Worm (Caenorhabditis elegans): Measurements from ENCODE around the gene cnb-1.

cnb-1 gene

ce11 chrV:11375150-11375792 lies at the start of gene cnb-1:
cnb-1 (plus strand) TSS chrV:11375742.
- TF ChIP-seq mep-1 (tag; optimal IDR thresholded peaks at IDR 0.05) (peak; percentile 20), mls-2 (tag; optimal IDR thresholded peaks at IDR 0.05) (peak; percentile 42), hlh-1 (tag; optimal IDR thresholded peaks at IDR 0.05) (peak; percentile 19), drap-1 (GFP tag; optimal IDR thresholded peaks at IDR 0.05) (no peak), lin-32 (GFP tag; optimal IDR thresholded peaks at IDR 0.05) (no peak), unc-120 (tag; optimal IDR thresholded peaks at IDR 0.05; ENCODE audit: poor library complexity, severe bottlenecking) (peak; percentile 78), ceh-39 (tag; optimal IDR thresholded peaks at IDR 0.05) (no peak), ces-1 (GFP tag; optimal IDR thresholded peaks at IDR 0.05) (peak; percentile 81), unc-62 (GFP tag; optimal IDR thresholded peaks at IDR 0.05) (peak; percentile 63), M03D4.4 (tag; optimal IDR thresholded peaks at IDR 0.05) (no peak)

- peak; percentile 70 for TF ChIP-seq ces-1 (GFP tag; optimal IDR thresholded peaks at IDR 0.05)
- peak; percentile 88 for TF ChIP-seq lsy-2 (tag; optimal IDR thresholded peaks at IDR 0.05)
- TF ChIP-seq pha-4 (tag; optimal IDR thresholded peaks at IDR 0.05): peak; percentile 6
- TF ChIP-seq hlh-1 (tag; optimal IDR thresholded peaks at IDR 0.05): peak; percentile 22
- TF ChIP-seq snpc-4 (tag; optimal IDR thresholded peaks at IDR 0.05): no peak
- TF ChIP-seq mep-1 (tag; optimal IDR thresholded peaks at IDR 0.05): peak; percentile 34
- TF ChIP-seq lin-13 (tag; optimal IDR thresholded peaks at IDR 0.05): peak; percentile 6
- TF ChIP-seq unc-120 (tag; optimal IDR thresholded peaks at IDR 0.05; ENCODE audit: poor library complexity, severe bottlenecking): peak; percentile 12
- TF ChIP-seq lin-32 (GFP tag; optimal IDR thresholded peaks at IDR 0.05): no peak
Measured at ce11 chrV:11326914-11327367, 48.6 kb upstream of the cnb-1 start, which contains the start of gene tmed-10. tmed-10 (minus strand) TSS chrV:11326964.

- no peak for TF ChIP-seq ces-1 (GFP tag; optimal IDR thresholded peaks at IDR 0.05)
- no peak for TF ChIP-seq lsy-2 (tag; optimal IDR thresholded peaks at IDR 0.05)
- no peak for TF ChIP-seq blmp-1 (tag; optimal IDR thresholded peaks at IDR 0.05)
- no peak for TF ChIP-seq elt-1 (tag; optimal IDR thresholded peaks at IDR 0.05; ENCODE audit: borderline replicate concordance, insufficient read depth)
- no peak for TF ChIP-seq cnd-1 (tag; optimal IDR thresholded peaks at IDR 0.05)
- TF ChIP-seq sem-2 (GFP tag; optimal IDR thresholded peaks at IDR 0.05): no peak
- TF ChIP-seq snpc-4 (tag; optimal IDR thresholded peaks at IDR 0.05): no peak
- TF ChIP-seq mep-1 (tag; optimal IDR thresholded peaks at IDR 0.05): no peak
- no peak for TF ChIP-seq flh-1 (GFP tag; optimal IDR thresholded peaks at IDR 0.05)
- TF ChIP-seq M03D4.4 (tag; optimal IDR thresholded peaks at IDR 0.05): no peak
- no peak for TF ChIP-seq bed-3 (GFP tag; optimal IDR thresholded peaks at IDR 0.05)
- TF ChIP-seq sptf-1 (tag; optimal IDR thresholded peaks at IDR 0.05): no peak
Measured at ce11 chrV:11329100-11329499, 46.4 kb upstream of the cnb-1 start, which contains the start of gene F47G9.6. F47G9.6 (plus strand) TSS chrV:11329400.

- no peak for TF ChIP-seq unc-62 (GFP tag; optimal IDR thresholded peaks at IDR 0.05)
- TF ChIP-seq M03D4.4 (tag; optimal IDR thresholded peaks at IDR 0.05): no peak
- no peak for TF ChIP-seq nhr-2 (tag; optimal IDR thresholded peaks at IDR 0.05)
- no peak for TF ChIP-seq zip-8 (tag; optimal IDR thresholded peaks at IDR 0.05)
- TF ChIP-seq ceh-39 (tag; optimal IDR thresholded peaks at IDR 0.05): no peak
- TF ChIP-seq pha-4 (tag; optimal IDR thresholded peaks at IDR 0.05): no peak
- no peak for TF ChIP-seq lin-32 (GFP tag; optimal IDR thresholded peaks at IDR 0.05)
- TF ChIP-seq ces-1 (GFP tag; optimal IDR thresholded peaks at IDR 0.05): no peak
- TF ChIP-seq mab-5 (tag; optimal IDR thresholded peaks at IDR 0.05): no peak
- no peak for TF ChIP-seq unc-120 (tag; optimal IDR thresholded peaks at IDR 0.05; ENCODE audit: poor library complexity, severe bottlenecking)
- TF ChIP-seq flh-1 (GFP tag; optimal IDR thresholded peaks at IDR 0.05): no peak
- TF ChIP-seq lin-13 (tag; optimal IDR thresholded peaks at IDR 0.05): no peak
- no peak for TF ChIP-seq hlh-1 (tag; optimal IDR thresholded peaks at IDR 0.05)
- TF ChIP-seq elt-3 (tag; optimal IDR thresholded peaks at IDR 0.05): no peak
- TF ChIP-seq sem-2 (GFP tag; optimal IDR thresholded peaks at IDR 0.05): no peak
- no peak for TF ChIP-seq snpc-4 (tag; optimal IDR thresholded peaks at IDR 0.05)
- TF ChIP-seq mep-1 (tag; optimal IDR thresholded peaks at IDR 0.05): no peak
Measured at ce11 chrV:11334193-11334592, 41.3 kb upstream of the cnb-1 start, which contains the start of gene T02E9.6. T02E9.6 (minus strand) TSS chrV:11334293.

- peak; percentile 4 for TF ChIP-seq pha-4 (tag; optimal IDR thresholded peaks at IDR 0.05)
- no peak for TF ChIP-seq ceh-83 (GFP tag; optimal IDR thresholded peaks at IDR 0.05)
- TF ChIP-seq nhr-2 (tag; optimal IDR thresholded peaks at IDR 0.05): peak; percentile 8
Measured at ce11 chrV:11335757-11336418, 39.7 kb upstream of the cnb-1 start.
